Fruit fly (Drosophila melanogaster) whole organism, embryonic: ENCODE data around the gene Spn88Eb.

Experiments
- Asciz ChIP-seq: fragments of 200-800 bp; sonication (Bioruptor generic); optimal IDR thresholded peaks from 2 replicates; lab custom pipeline; 2017; ENCODE audit warnings: missing biosample characterization, mild to moderate bottlenecking, missing genetic modification characterization, missing genetic modification reagents
- Bdp1 ChIP-seq: fragments of 200-800 bp; sonication (Bioruptor generic); optimal IDR thresholded peaks from 3 replicates; lab custom pipeline; 2016; ENCODE audit warnings: missing biosample characterization, missing genetic modification characterization
- CG10543 ChIP-seq: fragments of 200-800 bp; sonication (Bioruptor generic); optimal IDR thresholded peaks from 3 replicates; lab custom pipeline; 2017; ENCODE audit warnings: missing biosample characterization, mild to moderate bottlenecking, missing genetic modification characterization, moderate library complexity
- CG12155 ChIP-seq: fragments of 200-800 bp; sonication (Bioruptor generic); optimal IDR thresholded peaks from 3 replicates; lab custom pipeline; 2016; ENCODE audit warnings: missing biosample characterization, missing genetic modification characterization
- CG13287 ChIP-seq: fragments of 200-800 bp; sonication (Bioruptor generic); IDR thresholded peaks from 2 replicates; pipeline ENCODE4 v1.3.6; 2022; ENCODE audit warnings: missing biosample characterization, missing genetic modification characterization; ENCODE audit not compliant: partially characterized antibody
- CG13424 ChIP-seq: fragments of 200-800 bp; sonication (Bioruptor generic); optimal IDR thresholded peaks from 2 replicates; lab custom pipeline; 2019; ENCODE audit warnings: missing biosample characterization, mild to moderate bottlenecking, missing genetic modification characterization, moderate library complexity
- CG15479 ChIP-seq: fragments of 200-800 bp; sonication (Bioruptor generic); optimal IDR thresholded peaks from 3 replicates; lab custom pipeline; 2019; ENCODE audit warnings: missing biosample characterization, mild to moderate bottlenecking, missing genetic modification characterization, moderate library complexity
- CG17359 ChIP-seq: fragments of 200-800 bp; sonication (Bioruptor generic); optimal IDR thresholded peaks from 3 replicates; lab custom pipeline; 2018; ENCODE audit warnings: missing biosample characterization, mild to moderate bottlenecking, missing genetic modification characterization, moderate library complexity
- CG17829 ChIP-seq: fragments of 200-800 bp; optimal IDR thresholded peaks from 2 replicates; lab custom pipeline; 2019; ENCODE audit warnings: missing biosample characterization, mild to moderate bottlenecking, missing genetic modification characterization, moderate library complexity
- CG18262 ChIP-seq: fragments of 200-800 bp; optimal IDR thresholded peaks from 3 replicates; lab custom pipeline; 2019; ENCODE audit warnings: missing biosample characterization, mild to moderate bottlenecking, missing genetic modification characterization, moderate library complexity
- CG18476 ChIP-seq: fragments of 200-800 bp; sonication (Bioruptor generic); optimal IDR thresholded peaks from 2 replicates; lab custom pipeline; 2016; ENCODE audit warnings: missing biosample characterization, mild to moderate bottlenecking, missing genetic modification characterization
- CG2120 ChIP-seq: fragments of 200-800 bp; sonication (Bioruptor generic); optimal IDR thresholded peaks from 3 replicates; lab custom pipeline; 2016; ENCODE audit warnings: missing biosample characterization, missing genetic modification characterization
- CG32532 ChIP-seq: fragments of 200-800 bp; sonication (Bioruptor generic); IDR thresholded peaks from 2 replicates; pipeline ENCODE4 v1.3.6; 2022; ENCODE audit warnings: missing biosample characterization, missing genetic modification characterization
- CG3281 ChIP-seq: fragments of 200-800 bp; sonication (Bioruptor generic); optimal IDR thresholded peaks from 3 replicates; lab custom pipeline; 2017; ENCODE audit warnings: missing biosample characterization, mild to moderate bottlenecking, missing genetic modification characterization
- CG3995 ChIP-seq: fragments of 200-800 bp; sonication (Bioruptor generic); optimal IDR thresholded peaks from 3 replicates; lab custom pipeline; 2016; ENCODE audit warnings: missing biosample characterization, missing genetic modification characterization
- CG42726 ChIP-seq: fragments of 200-800 bp; sonication (Bioruptor generic); IDR thresholded peaks from 2 replicates; pipeline ENCODE4 v1.3.6; 2022; ENCODE audit warnings: missing biosample characterization, missing genetic modification characterization; ENCODE audit not compliant: partially characterized antibody
- CG4360 ChIP-seq: fragments of 200-800 bp; sonication (Bioruptor generic); IDR thresholded peaks from 2 replicates; pipeline ENCODE4 v1.3.6; 2022; ENCODE audit warnings: missing biosample characterization, missing genetic modification characterization
- CG4617 ChIP-seq: fragments of 200-800 bp; sonication (Bioruptor generic); optimal IDR thresholded peaks from 3 replicates; lab custom pipeline; 2016; ENCODE audit warnings: missing biosample characterization, missing genetic modification characterization, borderline replicate concordance
- CG6272 ChIP-seq: fragments of 200-800 bp; sonication (Bioruptor generic); IDR thresholded peaks from 2 replicates; pipeline ENCODE4 v1.3.6; 2022; ENCODE audit warnings: missing biosample characterization, missing genetic modification characterization
- CG7271 ChIP-seq: fragments of 200-800 bp; sonication (Bioruptor generic); optimal IDR thresholded peaks from 2 replicates; lab custom pipeline; 2018; ENCODE audit warnings: missing biosample characterization, mild to moderate bottlenecking, missing genetic modification characterization, moderate library complexity
- CG9797 ChIP-seq: fragments of 200-800 bp; sonication (Bioruptor generic); optimal IDR thresholded peaks from 3 replicates; lab custom pipeline; 2018; ENCODE audit warnings: missing biosample characterization, mild to moderate bottlenecking, missing genetic modification characterization
- CG9932 ChIP-seq: fragments of 200-800 bp; sonication (Bioruptor generic); IDR thresholded peaks from 2 replicates; pipeline ENCODE4 v1.3.6; 2022; ENCODE audit warnings: missing biosample characterization, missing genetic modification characterization
- Dll ChIP-seq: fragments of 200-800 bp; sonication (Bioruptor generic); IDR thresholded peaks from 4 replicates; pipeline ENCODE4 v1.3.6; 2022; ENCODE audit warnings: missing biosample characterization, missing genetic modification characterization; ENCODE audit not compliant: partially characterized antibody
- Doc3 ChIP-seq: fragments of 200-800 bp; sonication (Bioruptor generic); IDR thresholded peaks from 3 replicates; pipeline ENCODE4 v1.3.6; 2022; ENCODE audit warnings: missing biosample characterization, missing genetic modification characterization; ENCODE audit not compliant: partially characterized antibody
- E2f2 ChIP-seq: fragments of 200-800 bp; sonication (Bioruptor generic); IDR thresholded peaks from 2 replicates; pipeline ENCODE4 v1.3.6; 2022; ENCODE audit warnings: missing biosample characterization, missing genetic modification characterization
- Ets97D ChIP-seq: fragments of 200-800 bp; sonication (Bioruptor generic); optimal IDR thresholded peaks from 3 replicates; lab custom pipeline; 2016; ENCODE audit warnings: missing biosample characterization, missing genetic modification characterization
- Fer1 ChIP-seq: fragments of 200-800 bp; sonication (Bioruptor generic); optimal IDR thresholded peaks from 2 replicates; lab custom pipeline; 2017; ENCODE audit warnings: missing biosample characterization, mild to moderate bottlenecking, missing genetic modification characterization
- Myb ChIP-seq: fragments of 200-800 bp; sonication (Bioruptor generic); optimal IDR thresholded peaks from 2 replicates; lab custom pipeline; 2016; ENCODE audit warnings: missing biosample characterization, missing genetic modification characterization
- NfI ChIP-seq: fragments of 200-800 bp; sonication (Bioruptor generic); optimal IDR thresholded peaks from 3 replicates; lab custom pipeline; 2018; ENCODE audit warnings: missing biosample characterization, mild to moderate bottlenecking, missing genetic modification characterization, moderate library complexity
- Opbp ChIP-seq: fragments of 200-800 bp; sonication (Bioruptor generic); IDR thresholded peaks from 3 replicates; pipeline ENCODE4 v1.3.6; 2022; ENCODE audit warnings: missing biosample characterization, missing genetic modification characterization; ENCODE audit not compliant: partially characterized antibody
- Pdp1 ChIP-seq, 2 experiments: fragments of 200-800 bp; sonication (Bioruptor generic); optimal IDR thresholded peaks; 3 replicates each; lab custom pipeline; 2016; ENCODE audit warnings: missing biosample characterization in 2 of 2, missing genetic modification characterization in 2 of 2, mild to moderate bottlenecking in 1 of 2, moderate library complexity in 1 of 2
- Scr ChIP-seq: fragments of 200-800 bp; sonication (Bioruptor generic); IDR thresholded peaks from 2 replicates; pipeline ENCODE4 v1.3.6; 2022; ENCODE audit warnings: missing biosample characterization, missing genetic modification characterization; ENCODE audit not compliant: partially characterized antibody
- Sin3A ChIP-seq: fragments of >200 bp; optimal IDR thresholded peaks from 2 replicates; lab custom pipeline; 2018
- Sry-δ ChIP-seq: fragments of 200-800 bp; sonication (Bioruptor generic); optimal IDR thresholded peaks from 2 replicates; lab custom pipeline; 2016; ENCODE audit warnings: missing biosample characterization, missing genetic modification characterization
- Stat92E ChIP-seq, 3 experiments: fragments of >200 bp in 2 of 3; fragments of 200-800 bp in 1 of 3; sonication (Bioruptor generic) in 1 of 3; optimal IDR thresholded peaks; 2 replicates each; lab custom pipeline; 2017 to 2019; ENCODE audit warnings: missing biosample characterization in 3 of 3, missing genetic modification characterization in 3 of 3, mild to moderate bottlenecking in 1 of 3, moderate library complexity in 1 of 3
- cato ChIP-seq: fragments of 200-800 bp; sonication (Bioruptor generic); optimal IDR thresholded peaks from 2 replicates; lab custom pipeline; 2016; ENCODE audit warnings: missing biosample characterization, missing genetic modification characterization, borderline replicate concordance
- dpn ChIP-seq, 2 experiments: fragments of 200-800 bp; sonication (Bioruptor generic); optimal IDR thresholded peaks; 3 replicates each; lab custom pipeline; 2016; ENCODE audit warnings: missing biosample characterization in 2 of 2, missing genetic modification characterization in 2 of 2
- gcm ChIP-seq: fragments of 200-800 bp; sonication (Bioruptor generic); optimal IDR thresholded peaks from 2 replicates; lab custom pipeline; 2019; ENCODE audit warnings: missing biosample characterization, mild to moderate bottlenecking, missing genetic modification characterization, moderate library complexity
- gfzf ChIP-seq: fragments of 200-800 bp; sonication (Bioruptor generic); optimal IDR thresholded peaks from 2 replicates; lab custom pipeline; 2016; ENCODE audit warnings: missing biosample characterization, mild to moderate bottlenecking, missing genetic modification characterization, moderate library complexity
- grau ChIP-seq: fragments of 200-800 bp; optimal IDR thresholded peaks from 3 replicates; lab custom pipeline; 2019; ENCODE audit warnings: missing biosample characterization, mild to moderate bottlenecking, missing genetic modification characterization, moderate library complexity
- grn ChIP-seq: fragments of 200-800 bp; sonication (Bioruptor generic); optimal IDR thresholded peaks from 3 replicates; lab custom pipeline; 2017; ENCODE audit warnings: missing biosample characterization, missing genetic modification characterization
- inv ChIP-seq: fragments of 200-800 bp; sonication (Bioruptor generic); IDR thresholded peaks from 2 replicates; pipeline ENCODE4 v1.3.6; 2022; ENCODE audit warnings: missing biosample characterization, missing genetic modification characterization; ENCODE audit not compliant: partially characterized antibody
- nmo ChIP-seq: fragments of 200-800 bp; sonication (Bioruptor generic); optimal IDR thresholded peaks from 2 replicates; lab custom pipeline; 2018; ENCODE audit warnings: missing biosample characterization, mild to moderate bottlenecking, missing genetic modification characterization, moderate library complexity
- phol ChIP-seq: fragments of 200-800 bp; sonication (Bioruptor generic); optimal IDR thresholded peaks from 3 replicates; lab custom pipeline; 2018; ENCODE audit warnings: missing biosample characterization, mild to moderate bottlenecking, missing genetic modification characterization, moderate library complexity
- salm ChIP-seq: fragments of 200-800 bp; sonication (Bioruptor generic); optimal IDR thresholded peaks from 2 replicates; lab custom pipeline; 2018; ENCODE audit warnings: missing biosample characterization, mild to moderate bottlenecking, missing genetic modification characterization
- sqz ChIP-seq: fragments of 200-800 bp; sonication (Bioruptor generic); optimal IDR thresholded peaks from 3 replicates; lab custom pipeline; 2018; ENCODE audit warnings: missing biosample characterization, mild to moderate bottlenecking, missing genetic modification characterization
- stwl ChIP-seq: fragments of 200-800 bp; sonication (Bioruptor generic); optimal IDR thresholded peaks from 3 replicates; lab custom pipeline; 2018; ENCODE audit warnings: missing biosample characterization, mild to moderate bottlenecking, missing genetic modification characterization, moderate library complexity
- unc-4 ChIP-seq: fragments of 200-800 bp; sonication (Bioruptor generic); IDR thresholded peaks from 2 replicates; pipeline ENCODE4 v1.3.6; 2022; ENCODE audit warnings: missing biosample characterization, missing genetic modification characterization; ENCODE audit not compliant: partially characterized antibody

Spn88Eb gene

dm6 chr3R:15213362-15213989, 4.9 kb upstream of the Spn88Eb start, which contains the start of the genes CG6654 and CG4210:
CG6654 (minus strand) TSS chr3R:15213658.
CG4210 (plus strand) TSS chr3R:15213974.
- TF ChIP-seq CG12155 (GFP tag; lab: Kevin White, UChicago) = peak; percentile 21
- TF ChIP-seq Scr (GFP tag; lab: Robert Waterston, UW) = peak; percentile 68
- peak; percentile 51; the same call in 1 of the 2 replicates for TF ChIP-seq unc-4 (GFP tag; lab: Robert Waterston, UW)
- peak; percentile 53; the same call in 2 of the 3 replicates for TF ChIP-seq Opbp (GFP tag; lab: Robert Waterston, UW)
- TF ChIP-seq CG4360 (GFP tag; lab: Robert Waterston, UW) = no peak
- TF ChIP-seq dpn (GFP tag; optimal IDR thresholded peaks at IDR 0.05; lab: Kevin White, UChicago) = peak in 1 of 2 experiments; percentile 9
- peak; percentile 37; the same call in 1 of the 2 replicates for TF ChIP-seq inv (GFP tag; lab: Robert Waterston, UW)
- peak in 1 of 3 experiments; percentile 63 for TF ChIP-seq Stat92E (GFP tag; optimal IDR thresholded peaks at IDR 0.05; lab: Kevin White, UChicago)
- TF ChIP-seq CG17359 = no peak
- TF ChIP-seq Ets97D (GFP tag; lab: Kevin White, UChicago) = peak; percentile 44
- TF ChIP-seq CG7271 (tag; lab: Kevin White, UChicago) = no peak
- TF ChIP-seq E2f2 (GFP tag; lab: Robert Waterston, UW) = peak; percentile 92
- no peak for TF ChIP-seq CG3281 (GFP tag; lab: Kevin White, UChicago)
- TF ChIP-seq Doc3 (GFP tag; lab: Robert Waterston, UW) = peak; percentile 75
- peak; percentile 53 for TF ChIP-seq CG2120
- peak; percentile 8 for TF ChIP-seq CG13424 (tag; lab: Kevin White, UChicago)
- no peak for TF ChIP-seq CG10543 (GFP tag; lab: Kevin White, UChicago)
- peak; percentile 83 for TF ChIP-seq CG13287 (GFP tag; lab: Robert Waterston, UW)
- peak; percentile 54 for TF ChIP-seq CG9932
- TF ChIP-seq sqz (GFP tag; lab: Kevin White, UChicago) = no peak
- peak in 1 of 2 experiments; percentile 63 for TF ChIP-seq Pdp1 (GFP tag; optimal IDR thresholded peaks at IDR 0.05; lab: Kevin White, UChicago)
- peak; percentile 98 for TF ChIP-seq stwl (tag; lab: Kevin White, UChicago)
- TF ChIP-seq NfI (GFP tag; lab: Kevin White, UChicago) = peak; percentile 3
- TF ChIP-seq Myb (GFP tag; lab: Kevin White, UChicago) = peak; percentile 3
- TF ChIP-seq gcm (GFP tag; lab: Kevin White, UChicago) = no peak
- TF ChIP-seq CG18262 = peak; percentile 22
- TF ChIP-seq CG18476 (GFP tag; lab: Kevin White, UChicago) = no peak
- TF ChIP-seq nmo (GFP tag; lab: Kevin White, UChicago) = peak; percentile 56
- TF ChIP-seq CG6272 = no peak
- peak; percentile 20 for TF ChIP-seq CG15479 (GFP tag; lab: Kevin White, UChicago)
- TF ChIP-seq CG32532 (GFP tag; lab: Robert Waterston, UW) = peak; percentile 10; the same call in 1 of the 2 replicates
- peak; percentile 84 for TF ChIP-seq CG9797 (GFP tag; lab: Kevin White, UChicago)
- peak; percentile 69 for TF ChIP-seq Dll (GFP tag; lab: Robert Waterston, UW)
- peak; percentile 30 for TF ChIP-seq Fer1 (GFP tag; lab: Kevin White, UChicago)
- peak; percentile 1 for TF ChIP-seq Asciz (GFP tag; lab: Kevin White, UChicago)
- peak; percentile 22 for TF ChIP-seq phol (tag; lab: Kevin White, UChicago)
- peak; percentile 86 for TF ChIP-seq gfzf (GFP tag; lab: Kevin White, UChicago)
- no peak for TF ChIP-seq salm (tag; lab: Kevin White, UChicago)
- peak; percentile 69 for TF ChIP-seq CG3995 (GFP tag; lab: Kevin White, UChicago)
- peak; percentile 74 for TF ChIP-seq Sry-δ
- TF ChIP-seq Sin3A (lab: Kevin White, UChicago) = peak; percentile 21
- TF ChIP-seq grn (GFP tag; lab: Kevin White, UChicago) = peak; percentile 88
- peak; percentile 78 for TF ChIP-seq CG4617
- no peak for TF ChIP-seq cato (GFP tag; lab: Kevin White, UChicago)
- peak; percentile 38 for TF ChIP-seq CG17829 (tag; lab: Kevin White, UChicago)
- peak; percentile 36 for TF ChIP-seq grau (tag; lab: Kevin White, UChicago)
- TF ChIP-seq Bdp1 (GFP tag; lab: Kevin White, UChicago) = no peak
- TF ChIP-seq CG42726 = no peak
